Worm (Caenorhabditis elegans) whole organism, mixed stage, embryonic: Measurements from ENCODE around the gene ceh-74.

ENCODE experiments used
- M03D4.4 ChIP-seq: sonication (generic microtip); optimal IDR thresholded peaks from 2 replicates; lab custom pipeline; 2017; ENCODE audit warnings: mild to moderate bottlenecking, missing genetic modification characterization, missing compliant biosample characterization
- elt-1 ChIP-seq: sonication (generic microtip); optimal IDR thresholded peaks from 2 replicates; lab custom pipeline; 2017; ENCODE audit warnings: missing genetic modification characterization, mild to moderate bottlenecking, missing compliant biosample characterization, antibody characterized with exemption, moderate library complexity, borderline replicate concordance; ENCODE audit not compliant: insufficient read depth
- flh-1 ChIP-seq: fragments of 200-800 bp; sonication (Bioruptor generic); optimal IDR thresholded peaks from 2 replicates; lab custom pipeline; 2018; ENCODE audit warnings: mild to moderate bottlenecking, missing genetic modification characterization, moderate library complexity, missing compliant biosample characterization
- lin-13 ChIP-seq: fragments of 150-350 bp; optimal IDR thresholded peaks from 2 replicates; lab custom pipeline; 2014; ENCODE audit warnings: missing biosample characterization, missing genetic modification characterization
- nhr-12 ChIP-seq: fragments of 150-350 bp; optimal IDR thresholded peaks from 2 replicates; lab custom pipeline; 2014; ENCODE audit warnings: missing biosample characterization, missing genetic modification characterization
- nhr-237 ChIP-seq: fragments of 150-350 bp; optimal IDR thresholded peaks from 2 replicates; lab custom pipeline; 2014; ENCODE audit warnings: missing biosample characterization, missing genetic modification characterization
- nhr-28 ChIP-seq: fragments of 150-350 bp; optimal IDR thresholded peaks from 2 replicates; lab custom pipeline; 2014; ENCODE audit warnings: missing biosample characterization, missing genetic modification characterization
- pha-4 ChIP-seq: fragments of 150-350 bp; optimal IDR thresholded peaks from 2 replicates; lab custom pipeline; 2018; ENCODE audit warnings: missing biosample characterization, missing genetic modification reagents, missing genetic modification characterization
- snpc-4 ChIP-seq: fragments of 150-350 bp; optimal IDR thresholded peaks from 2 replicates; lab custom pipeline; 2014; ENCODE audit warnings: missing biosample characterization, missing genetic modification characterization
- unc-120 ChIP-seq: sonication (generic microtip); optimal IDR thresholded peaks from 2 replicates; lab custom pipeline; 2017; ENCODE audit warnings: missing genetic modification characterization, missing compliant biosample characterization; ENCODE audit not compliant: poor library complexity, severe bottlenecking

DNA sequence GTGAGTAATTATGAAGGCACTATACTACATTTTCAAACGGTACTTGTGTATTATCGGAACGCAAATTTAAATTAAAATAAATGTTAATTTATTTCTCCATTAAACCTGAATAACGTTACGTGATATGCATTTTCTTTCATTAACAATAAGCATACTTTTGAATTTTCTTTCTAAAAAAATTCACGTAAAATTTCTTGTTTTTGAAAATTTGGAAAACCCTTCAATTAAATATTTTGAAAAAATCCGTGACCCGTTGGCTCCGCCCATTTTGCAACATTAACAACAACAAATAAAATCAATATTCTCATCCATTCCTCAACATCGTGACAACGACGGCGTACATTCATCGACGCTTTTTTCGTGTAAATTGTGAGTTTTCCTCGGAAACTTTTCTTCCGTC is 31.7 kb upstream of the ceh-74 start, which contains the start of gene acs-10:
- TF ChIP-seq unc-120 (tag; lab: Kevin White, UChicago) (no peak), snpc-4 (tag; lab: Kevin White, UChicago) (no peak), elt-1 (tag; lab: Kevin White, UChicago) (no peak), nhr-237 (tag; lab: Kevin White, UChicago) (no peak), flh-1 (GFP tag; lab: Kevin White, UChicago) (no peak), lin-13 (tag; lab: Kevin White, UChicago) (no peak), nhr-28 (tag; lab: Kevin White, UChicago) (no peak), pha-4 (tag; lab: Kevin White, UChicago) (no peak), nhr-12 (tag; lab: Kevin White, UChicago) (no peak), M03D4.4 (tag; lab: Kevin White, UChicago) (no peak)
